Worm (Caenorhabditis elegans) whole organism, young adult: Measurements from ENCODE around the gene C44C10.3.

ENCODE experiments used
- F10E7.11 ChIP-seq: sonication (generic microtip); optimal IDR thresholded peaks from 2 replicates; lab custom pipeline; 2017; ENCODE audit warnings: mild to moderate bottlenecking, missing genetic modification characterization, moderate library complexity, missing compliant biosample characterization
- F33H1.4 ChIP-seq: fragments of 200-800 bp; sonication (Bioruptor generic); IDR thresholded peaks from 2 replicates; pipeline ENCODE4 v1.3.6; 2022; ENCODE audit warnings: missing genetic modification reagents, missing genetic modification characterization, missing compliant biosample characterization
- dpff-1 ChIP-seq: sonication (generic microtip); optimal IDR thresholded peaks from 2 replicates; lab custom pipeline; 2017; ENCODE audit warnings: mild to moderate bottlenecking, missing genetic modification characterization, missing compliant biosample characterization
- dpl-1 ChIP-seq: fragments of 150-350 bp; optimal IDR thresholded peaks from 2 replicates; lab custom pipeline; 2014; ENCODE audit warnings: missing biosample characterization, missing genetic modification reagents, missing genetic modification characterization
- lin-35 ChIP-seq, 3 experiments: fragments of 150-350 bp in 2 of 3; sonication (generic microtip) in 1 of 3; optimal IDR thresholded peaks; 2 replicates each; lab custom pipeline; 2014 to 2018; ENCODE audit warnings: missing biosample characterization in 3 of 3, missing genetic modification characterization in 3 of 3, missing genetic modification reagents in 3 of 3
- madf-10 ChIP-seq: sonication (generic microtip); optimal IDR thresholded peaks from 2 replicates; lab custom pipeline; 2016; ENCODE audit warnings: mild to moderate bottlenecking, missing genetic modification characterization, missing compliant biosample characterization
- madf-8 ChIP-seq: fragments of 200-800 bp; sonication (Bioruptor generic); conservative IDR thresholded peaks from 2 replicates; pipeline ENCODE4 v1.3.6; 2022; ENCODE audit warnings: missing genetic modification reagents, missing genetic modification characterization, missing compliant biosample characterization
- unc-62 ChIP-seq: fragments of 150-350 bp; optimal IDR thresholded peaks from 2 replicates; lab custom pipeline; 2014; ENCODE audit warnings: missing biosample characterization, missing genetic modification reagents, missing genetic modification characterization

DNA sequence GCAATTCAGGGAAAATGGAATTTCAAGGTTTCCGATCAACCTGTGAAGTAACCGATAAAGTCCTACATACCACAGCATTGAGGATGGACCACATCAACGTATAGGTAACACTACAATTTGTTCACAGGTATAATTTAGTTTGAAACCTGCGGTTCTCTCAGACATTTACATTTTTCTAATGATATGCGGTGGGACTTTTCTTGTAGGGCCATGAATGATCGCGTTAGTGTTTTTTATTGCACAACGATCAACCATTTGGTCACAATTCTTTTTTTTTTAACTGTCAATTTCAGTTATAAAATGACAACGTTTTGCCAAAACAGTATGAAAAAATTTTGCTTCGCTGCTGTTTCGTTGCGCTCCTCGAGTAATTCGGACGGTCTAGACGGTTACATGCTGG, 5.6 kb upstream of the C44C10.3 start, which contains the start of gene C44C10.12:
- TF ChIP-seq unc-62 (GFP tag; lab: Kevin White, UChicago): no peak
- TF ChIP-seq F33H1.4 (GFP tag; lab: Robert Waterston, UW): no peak
- no peak for TF ChIP-seq madf-8 (GFP tag; lab: Robert Waterston, UW)
- TF ChIP-seq F10E7.11 (tag; lab: Kevin White, UChicago): no peak
- no peak for TF ChIP-seq lin-35 (GFP tag; optimal IDR thresholded peaks at IDR 0.05; lab: Kevin White, UChicago)
- no peak for TF ChIP-seq dpff-1
- TF ChIP-seq dpl-1: no peak
- TF ChIP-seq madf-10 (tag; lab: Kevin White, UChicago): no peak
